Fruit fly (Drosophila melanogaster): Measurements from ENCODE around the gene Phb1.
A peak's percentile ranks its signal among the peaks of the same experiment; 100 is the strongest.

The Phb1 gene

dm6 chr2L:19120196-19120950 lies 3.3 kb downstream of the Phb1 start, which contains the start of gene Ddc:
Gene Ddc, minus strand, starts transcription at chr2L:19120306.
- no peak for TF ChIP-seq CG14711 (tag; optimal IDR thresholded peaks at IDR 0.05)
- peak; percentile 3 for TF ChIP-seq CG33017 (tag; optimal IDR thresholded peaks at IDR 0.05)

dm6 chr2L:19114183-19114776 lies 9.4 kb downstream of the Phb1 start, which contains the start of gene CG10561:
Gene CG10561, plus strand, starts transcription at chr2L:19114401.
- TF ChIP-seq Clk (GFP tag; optimal IDR thresholded peaks at IDR 0.05) = no peak
- TF ChIP-seq bab1 (GFP tag; optimal IDR thresholded peaks at IDR 0.05) = peak; percentile 70

dm6 chr2L:19112200-19112599 lies 11.5 kb downstream of the Phb1 start:
- TF ChIP-seq bab1 (GFP tag; optimal IDR thresholded peaks at IDR 0.05) = no peak
- TF ChIP-seq CG7101 (tag; optimal IDR thresholded peaks at IDR 0.05) = no peak
- TF ChIP-seq Clk (GFP tag; optimal IDR thresholded peaks at IDR 0.05) = no peak
- TF ChIP-seq CG12768 (GFP tag; optimal IDR thresholded peaks at IDR 0.05) = no peak
- no peak for TF ChIP-seq kay (GFP tag; ENCODE audit: borderline replicate concordance)
- TF ChIP-seq Crg-1 (GFP tag; optimal IDR thresholded peaks at IDR 0.05) = no peak
- TF ChIP-seq Hr96 (GFP tag; optimal IDR thresholded peaks at IDR 0.05) = no peak
- TF ChIP-seq cic (GFP tag; optimal IDR thresholded peaks at IDR 0.05) = no peak
- no peak for TF ChIP-seq tj (GFP tag; optimal IDR thresholded peaks at IDR 0.05)
- TF ChIP-seq CG11617 (GFP tag; optimal IDR thresholded peaks at IDR 0.05) = no peak
- no peak for TF ChIP-seq cnc (optimal IDR thresholded peaks at IDR 0.05)
- no peak for TF ChIP-seq CG33017 (tag; optimal IDR thresholded peaks at IDR 0.05)
- TF ChIP-seq CG1620 (GFP tag; optimal IDR thresholded peaks at IDR 0.05) = no peak
- no peak for TF ChIP-seq CG14711 (tag; optimal IDR thresholded peaks at IDR 0.05)
- TF ChIP-seq Mnt (GFP tag; optimal IDR thresholded peaks at IDR 0.05) = no peak

- TF ChIP-seq CG7101 (tag; optimal IDR thresholded peaks at IDR 0.05) = no peak
- no peak for TF ChIP-seq kay (GFP tag; ENCODE audit: borderline replicate concordance)
- no peak for TF ChIP-seq Hr96 (GFP tag; optimal IDR thresholded peaks at IDR 0.05)
- TF ChIP-seq CG12768 (GFP tag; optimal IDR thresholded peaks at IDR 0.05) = no peak
- no peak for TF ChIP-seq Mnt (GFP tag; optimal IDR thresholded peaks at IDR 0.05)
- TF ChIP-seq CG5204 (GFP tag; optimal IDR thresholded peaks at IDR 0.05) = no peak
- TF ChIP-seq toe (GFP tag; optimal IDR thresholded peaks at IDR 0.05) = no peak
- no peak for TF ChIP-seq Crg-1 (GFP tag; optimal IDR thresholded peaks at IDR 0.05)
Measured at dm6 chr2L:19111729-19112128, 11.9 kb downstream of the Phb1 start.

DNA sequence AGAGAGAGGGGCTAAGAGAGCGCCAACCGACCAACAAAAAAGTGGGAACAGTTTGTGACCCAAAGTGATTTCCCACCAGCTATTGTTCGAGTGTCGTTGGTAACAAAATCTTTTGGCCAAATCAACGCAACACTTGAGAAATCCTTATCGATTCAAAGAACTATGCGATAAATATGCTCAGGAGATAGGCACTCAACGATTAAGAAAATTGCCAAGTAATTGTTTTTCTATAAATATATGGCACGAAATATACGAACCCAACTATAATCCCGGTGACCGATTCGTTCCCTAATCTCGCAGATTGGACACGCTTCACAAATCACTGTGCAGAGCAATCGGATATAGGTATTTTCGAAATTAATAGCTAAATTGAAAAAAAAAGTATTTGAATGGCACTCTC lies 12.5 kb downstream of the Phb1 start:
- TF ChIP-seq Hr96 (GFP tag; optimal IDR thresholded peaks at IDR 0.05) (no peak), Mnt (GFP tag; optimal IDR thresholded peaks at IDR 0.05) (no peak), CG12768 (GFP tag; optimal IDR thresholded peaks at IDR 0.05) (no peak), Crg-1 (GFP tag; optimal IDR thresholded peaks at IDR 0.05) (no peak), CG5204 (GFP tag; optimal IDR thresholded peaks at IDR 0.05) (no peak), CG14711 (tag; optimal IDR thresholded peaks at IDR 0.05) (no peak), kay (GFP tag; ENCODE audit: borderline replicate concordance) (no peak), cic (GFP tag; optimal IDR thresholded peaks at IDR 0.05) (no peak), cnc (optimal IDR thresholded peaks at IDR 0.05) (no peak), Clk (GFP tag; optimal IDR thresholded peaks at IDR 0.05) (no peak), tj (GFP tag; optimal IDR thresholded peaks at IDR 0.05) (no peak), pad (GFP tag; optimal IDR thresholded peaks at IDR 0.05) (no peak), toe (GFP tag; optimal IDR thresholded peaks at IDR 0.05) (no peak), CG7045 (GFP tag; optimal IDR thresholded peaks at IDR 0.05) (no peak), CG33017 (tag; optimal IDR thresholded peaks at IDR 0.05) (no peak), CG11617 (GFP tag; optimal IDR thresholded peaks at IDR 0.05) (no peak), bab1 (GFP tag; optimal IDR thresholded peaks at IDR 0.05) (no peak)

dm6 chr2L:19109625-19110204 lies 14.0 kb downstream of the Phb1 start, which contains the start of gene amd:
Gene amd, plus strand, starts transcription at chr2L:19110154.
- TF ChIP-seq Mnt (GFP tag; optimal IDR thresholded peaks at IDR 0.05) = no peak
- TF ChIP-seq CG11617 (GFP tag; optimal IDR thresholded peaks at IDR 0.05) = no peak
- TF ChIP-seq toe (GFP tag; optimal IDR thresholded peaks at IDR 0.05) = no peak
- TF ChIP-seq bab1 (GFP tag; optimal IDR thresholded peaks at IDR 0.05) = no peak
- no peak for TF ChIP-seq kay (GFP tag; ENCODE audit: borderline replicate concordance)
- TF ChIP-seq tj (GFP tag; optimal IDR thresholded peaks at IDR 0.05) = no peak
- TF ChIP-seq CG14711 (tag; optimal IDR thresholded peaks at IDR 0.05) = no peak
- no peak for TF ChIP-seq CG7045 (GFP tag; optimal IDR thresholded peaks at IDR 0.05)
- TF ChIP-seq cnc (optimal IDR thresholded peaks at IDR 0.05) = no peak
- no peak for TF ChIP-seq CG1620 (GFP tag; optimal IDR thresholded peaks at IDR 0.05)
- no peak for TF ChIP-seq Crg-1 (GFP tag; optimal IDR thresholded peaks at IDR 0.05)
- TF ChIP-seq CG5204 (GFP tag; optimal IDR thresholded peaks at IDR 0.05) = no peak
- TF ChIP-seq pad (GFP tag; optimal IDR thresholded peaks at IDR 0.05) = no peak
- no peak for TF ChIP-seq CG12768 (GFP tag; optimal IDR thresholded peaks at IDR 0.05)
- no peak for TF ChIP-seq CG33017 (tag; optimal IDR thresholded peaks at IDR 0.05)

Measured in whole organism, adult.